Fruit fly (Drosophila melanogaster) whole organism, prepupa: Measurements from ENCODE around the gene CG13108.

Experiments
- Blimp-1 ChIP-seq: fragments of 200-800 bp; sonication (Bioruptor generic); optimal IDR thresholded peaks from 3 replicates; lab custom pipeline; 2017; ENCODE audit warnings: missing biosample characterization, missing genetic modification characterization, mild to moderate bottlenecking, moderate library complexity, missing genetic modification reagents
- CG10631 ChIP-seq: fragments of 200-800 bp; sonication (Bioruptor generic); optimal IDR thresholded peaks from 2 replicates; lab custom pipeline; 2016; ENCODE audit warnings: missing biosample characterization, missing genetic modification characterization
- CG10669 ChIP-seq: fragments of 200-800 bp; sonication (Bioruptor generic); optimal IDR thresholded peaks from 3 replicates; lab custom pipeline; 2018; ENCODE audit warnings: missing biosample characterization, mild to moderate bottlenecking, missing genetic modification characterization, moderate library complexity
- CG11294 ChIP-seq: fragments of 200-800 bp; sonication (Bioruptor generic); IDR thresholded peaks from 2 replicates; pipeline ENCODE4 v1.3.6; 2022; ENCODE audit warnings: missing biosample characterization, missing genetic modification characterization
- CG11762 ChIP-seq: fragments of 200-800 bp; sonication (Bioruptor generic); optimal IDR thresholded peaks from 3 replicates; lab custom pipeline; 2016; ENCODE audit warnings: missing biosample characterization, missing genetic modification characterization; ENCODE audit not compliant: insufficient read depth
- CG11902 ChIP-seq: fragments of 200-800 bp; sonication (Bioruptor generic); optimal IDR thresholded peaks from 3 replicates; lab custom pipeline; 2016; ENCODE audit warnings: missing biosample characterization, missing genetic modification characterization
- CG15336 ChIP-seq: fragments of 200-800 bp; sonication (Bioruptor generic); IDR thresholded peaks from 2 replicates; pipeline ENCODE4 v1.3.6; 2022; ENCODE audit warnings: missing biosample characterization, missing genetic modification characterization
- CG1621 ChIP-seq: fragments of 200-800 bp; sonication (Bioruptor generic); optimal IDR thresholded peaks from 3 replicates; lab custom pipeline; 2018; ENCODE audit warnings: missing biosample characterization, mild to moderate bottlenecking, missing genetic modification characterization
- CG16779 ChIP-seq: fragments of 200-800 bp; sonication (Bioruptor generic); optimal IDR thresholded peaks from 3 replicates; lab custom pipeline; 2017; ENCODE audit warnings: missing biosample characterization, mild to moderate bottlenecking, missing genetic modification characterization
- CG3032 ChIP-seq: fragments of 200-800 bp; optimal IDR thresholded peaks from 2 replicates; lab custom pipeline; 2019; ENCODE audit warnings: missing biosample characterization, mild to moderate bottlenecking, missing genetic modification characterization, moderate library complexity
- CG31627 ChIP-seq: fragments of 200-800 bp; sonication (Bioruptor generic); optimal IDR thresholded peaks from 3 replicates; lab custom pipeline; 2016; ENCODE audit warnings: missing biosample characterization, missing genetic modification characterization
- CG32006 ChIP-seq: fragments of 200-800 bp; sonication (Bioruptor generic); optimal IDR thresholded peaks from 3 replicates; lab custom pipeline; 2017; ENCODE audit warnings: missing biosample characterization, mild to moderate bottlenecking, missing genetic modification characterization
- CG3919 ChIP-seq: fragments of 200-800 bp; sonication (Bioruptor generic); optimal IDR thresholded peaks from 3 replicates; lab custom pipeline; 2016; ENCODE audit warnings: missing biosample characterization, missing genetic modification characterization
- CG4318 ChIP-seq: fragments of 200-800 bp; sonication (Bioruptor generic); optimal IDR thresholded peaks from 3 replicates; lab custom pipeline; 2017; ENCODE audit warnings: missing biosample characterization, mild to moderate bottlenecking, missing genetic modification characterization
- CG6163 ChIP-seq: fragments of 200-800 bp; sonication (Bioruptor generic); IDR thresholded peaks from 3 replicates; pipeline ENCODE4 v1.3.6; 2022; ENCODE audit warnings: missing biosample characterization, missing genetic modification characterization
- CG6276 ChIP-seq: fragments of 200-800 bp; sonication (Bioruptor generic); optimal IDR thresholded peaks from 2 replicates; lab custom pipeline; 2017; ENCODE audit warnings: missing biosample characterization, mild to moderate bottlenecking, missing genetic modification characterization
- CG6792 ChIP-seq: fragments of 200-800 bp; sonication (Bioruptor generic); optimal IDR thresholded peaks from 3 replicates; lab custom pipeline; 2016; ENCODE audit warnings: missing biosample characterization, missing genetic modification characterization
- CG6808 ChIP-seq: fragments of 200-800 bp; sonication (Bioruptor generic); optimal IDR thresholded peaks from 3 replicates; lab custom pipeline; 2017; ENCODE audit warnings: missing biosample characterization, missing genetic modification characterization, mild to moderate bottlenecking, moderate library complexity, missing genetic modification reagents
- CG6854 ChIP-seq: fragments of 200-800 bp; sonication (Bioruptor generic); optimal IDR thresholded peaks from 2 replicates; lab custom pipeline; 2017; ENCODE audit warnings: missing biosample characterization, mild to moderate bottlenecking, missing genetic modification characterization
- CG7368 ChIP-seq: fragments of 200-800 bp; sonication (Bioruptor generic); optimal IDR thresholded peaks from 3 replicates; lab custom pipeline; 2016; ENCODE audit warnings: missing biosample characterization, missing genetic modification characterization
- CG8119 ChIP-seq: fragments of 200-800 bp; sonication (Bioruptor generic); IDR thresholded peaks from 3 replicates; pipeline ENCODE4 v1.3.6; 2022; ENCODE audit warnings: missing biosample characterization, missing genetic modification characterization
- CG8632 ChIP-seq: fragments of 200-800 bp; sonication (Bioruptor generic); optimal IDR thresholded peaks from 3 replicates; lab custom pipeline; 2016; ENCODE audit warnings: missing biosample characterization, missing genetic modification characterization
- CG9139 ChIP-seq: fragments of 200-800 bp; sonication (Bioruptor generic); optimal IDR thresholded peaks from 3 replicates; lab custom pipeline; 2017; ENCODE audit warnings: missing biosample characterization, mild to moderate bottlenecking, missing genetic modification characterization
- Eip75B ChIP-seq: fragments of 200-800 bp; sonication (Bioruptor generic); optimal IDR thresholded peaks from 3 replicates; lab custom pipeline; 2016; ENCODE audit warnings: missing biosample characterization, missing genetic modification characterization
- Eip78C ChIP-seq: fragments of 200-800 bp; sonication (Bioruptor generic); peaks from one replicate; lab custom pipeline; 2016; ENCODE audit warnings: missing biosample characterization, missing genetic modification characterization
- Eip93F ChIP-seq: fragments of 200-800 bp; sonication (Bioruptor generic); optimal IDR thresholded peaks from 2 replicates; lab custom pipeline; 2016; ENCODE audit warnings: missing biosample characterization, mild to moderate bottlenecking, missing genetic modification characterization
- Ets96B ChIP-seq: fragments of 200-800 bp; optimal IDR thresholded peaks from 2 replicates; lab custom pipeline; 2019; ENCODE audit warnings: missing biosample characterization, mild to moderate bottlenecking, missing genetic modification characterization, moderate library complexity
- Gug ChIP-seq: fragments of 200-800 bp; sonication (Bioruptor generic); IDR thresholded peaks from 2 replicates; pipeline ENCODE4 v1.3.6; 2022; ENCODE audit warnings: missing biosample characterization, missing genetic modification characterization
- Hr38 ChIP-seq: sonication (Bioruptor generic); optimal IDR thresholded peaks from 2 replicates; lab custom pipeline; 2016; ENCODE audit warnings: missing biosample characterization, missing genetic modification characterization
- Hr39 ChIP-seq: fragments of 200-800 bp; sonication (Bioruptor generic); optimal IDR thresholded peaks from 2 replicates; lab custom pipeline; 2016; ENCODE audit warnings: missing biosample characterization, missing genetic modification characterization
- Lpt ChIP-seq: fragments of 200-800 bp; sonication (Bioruptor generic); optimal IDR thresholded peaks from 3 replicates; lab custom pipeline; 2016; ENCODE audit warnings: missing biosample characterization, missing genetic modification characterization
- OdsH ChIP-seq: fragments of 200-800 bp; sonication (Bioruptor generic); optimal IDR thresholded peaks from 3 replicates; lab custom pipeline; 2016; ENCODE audit warnings: missing biosample characterization, missing genetic modification characterization
- Smox ChIP-seq: fragments of 200-800 bp; sonication (Bioruptor generic); optimal IDR thresholded peaks from 3 replicates; lab custom pipeline; 2016; ENCODE audit warnings: missing biosample characterization, missing genetic modification characterization
- Sox102F ChIP-seq: fragments of 200-800 bp; sonication (Bioruptor generic); optimal IDR thresholded peaks from 2 replicates; lab custom pipeline; 2016; ENCODE audit warnings: missing biosample characterization, mild to moderate bottlenecking, missing genetic modification characterization
- Sox14 ChIP-seq: fragments of 200-800 bp; sonication (Bioruptor generic); optimal IDR thresholded peaks from 3 replicates; lab custom pipeline; 2016; ENCODE audit warnings: missing biosample characterization, missing genetic modification characterization
- Sox15 ChIP-seq: fragments of 200-800 bp; sonication (Bioruptor generic); optimal IDR thresholded peaks from 3 replicates; lab custom pipeline; 2016; ENCODE audit warnings: missing biosample characterization, missing genetic modification characterization
- achi ChIP-seq: fragments of 200-800 bp; sonication (Bioruptor generic); optimal IDR thresholded peaks from 3 replicates; lab custom pipeline; 2016; ENCODE audit warnings: missing biosample characterization, missing genetic modification characterization
- acj6 ChIP-seq: fragments of 200-800 bp; sonication (Bioruptor generic); optimal IDR thresholded peaks from 3 replicates; lab custom pipeline; 2016; ENCODE audit warnings: missing biosample characterization, missing genetic modification characterization
- cyc ChIP-seq: fragments of 200-800 bp; sonication (Bioruptor generic); optimal IDR thresholded peaks from 3 replicates; lab custom pipeline; 2016; ENCODE audit warnings: missing biosample characterization, missing genetic modification characterization
- dac ChIP-seq: fragments of 200-800 bp; sonication (Bioruptor generic); optimal IDR thresholded peaks from 2 replicates; lab custom pipeline; 2017; ENCODE audit warnings: missing biosample characterization, mild to moderate bottlenecking, missing genetic modification characterization
- dsx ChIP-seq: fragments of 200-800 bp; optimal IDR thresholded peaks from 3 replicates; lab custom pipeline; 2019; ENCODE audit warnings: missing biosample characterization, mild to moderate bottlenecking, missing genetic modification characterization, moderate library complexity; ENCODE audit not compliant: poor library complexity, severe bottlenecking
- eg ChIP-seq: fragments of 200-800 bp; sonication (Bioruptor generic); IDR thresholded peaks from 3 replicates; pipeline ENCODE4 v1.3.6; 2022; ENCODE audit warnings: missing biosample characterization, missing genetic modification characterization
- fd59A ChIP-seq: fragments of 200-800 bp; sonication (Bioruptor generic); optimal IDR thresholded peaks from 2 replicates; lab custom pipeline; 2017; ENCODE audit warnings: missing biosample characterization, mild to moderate bottlenecking, missing genetic modification characterization, missing genetic modification reagents
- fd85E ChIP-seq: fragments of 200-800 bp; sonication (Bioruptor generic); optimal IDR thresholded peaks from 3 replicates; lab custom pipeline; 2016; ENCODE audit warnings: missing biosample characterization, missing genetic modification characterization
- fkh ChIP-seq: fragments of 200-800 bp; sonication (Bioruptor generic); optimal IDR thresholded peaks from 3 replicates; lab custom pipeline; 2017; ENCODE audit warnings: missing biosample characterization, mild to moderate bottlenecking, missing genetic modification characterization, moderate library complexity
- lz ChIP-seq: fragments of 200-800 bp; sonication (Bioruptor generic); optimal IDR thresholded peaks from 3 replicates; lab custom pipeline; 2016; ENCODE audit warnings: missing biosample characterization, missing genetic modification characterization
- net ChIP-seq: fragments of 200-800 bp; sonication (Bioruptor generic); optimal IDR thresholded peaks from 3 replicates; lab custom pipeline; 2016; ENCODE audit warnings: missing biosample characterization, missing genetic modification characterization
- pdm3 ChIP-seq: fragments of 200-800 bp; sonication (Bioruptor generic); optimal IDR thresholded peaks from 3 replicates; lab custom pipeline; 2016; ENCODE audit warnings: missing biosample characterization, missing genetic modification characterization
- salr ChIP-seq, 2 experiments: fragments of 200-800 bp; sonication (Bioruptor generic); optimal IDR thresholded peaks; 3 replicates each; lab custom pipeline; 2016 to 2018; ENCODE audit warnings: missing biosample characterization in 2 of 2, missing genetic modification characterization in 2 of 2, mild to moderate bottlenecking in 1 of 2
- svp ChIP-seq: fragments of 200-800 bp; sonication (Bioruptor generic); peaks from one replicate; lab custom pipeline; 2016; ENCODE audit warnings: missing biosample characterization, missing genetic modification characterization
- topi ChIP-seq: fragments of 200-800 bp; sonication (Bioruptor generic); optimal IDR thresholded peaks from 3 replicates; lab custom pipeline; 2016; ENCODE audit warnings: missing biosample characterization, missing genetic modification characterization
- vri ChIP-seq: fragments of 200-800 bp; sonication (Bioruptor generic); optimal IDR thresholded peaks from 3 replicates; lab custom pipeline; 2016; ENCODE audit warnings: missing biosample characterization, mild to moderate bottlenecking, missing genetic modification characterization

The CG13108 gene

dm6 chr2L:9205133-9205615 lies 41.1 kb downstream of the CG13108 start:
- TF ChIP-seq CG6854 (GFP tag; lab: Kevin White, UChicago) (peak; percentile 86), CG10631 (GFP tag; lab: Kevin White, UChicago) (no peak), CG4318 (GFP tag; lab: Kevin White, UChicago) (no peak), CG11762 (peak; percentile 27), vri (peak; percentile 86), CG9139 (GFP tag; lab: Kevin White, UChicago) (peak; percentile 60), topi (GFP tag; lab: Kevin White, UChicago) (peak; percentile 60), pdm3 (GFP tag; lab: Kevin White, UChicago) (no peak), Eip78C (GFP tag; lab: Kevin White, UChicago) (peak; percentile 83), Blimp-1 (GFP tag; lab: Kevin White, UChicago) (no peak), Sox15 (GFP tag; lab: Kevin White, UChicago) (no peak), salr (GFP tag; optimal IDR thresholded peaks at IDR 0.05; lab: Kevin White, UChicago) (peak; percentile 13 to 33), dsx (GFP tag; lab: Kevin White, UChicago) (peak; percentile 81), Hr38 (GFP tag; lab: Kevin White, UChicago) (no peak), CG16779 (tag; lab: Kevin White, UChicago) (peak; percentile 81), CG10669 (GFP tag; lab: Kevin White, UChicago) (peak; percentile 18), CG7368 (GFP tag; lab: Kevin White, UChicago) (peak; percentile 27), lz (GFP tag; lab: Kevin White, UChicago) (no peak), svp (GFP tag; lab: Kevin White, UChicago) (peak; percentile 76), CG6792 (GFP tag; lab: Kevin White, UChicago) (no peak), Smox (no peak), eg (GFP tag; lab: Robert Waterston, UW) (peak; percentile 87), CG8632 (GFP tag; lab: Kevin White, UChicago) (peak; percentile 17), Hr39 (GFP tag; lab: Kevin White, UChicago) (no peak), CG6808 (GFP tag; lab: Kevin White, UChicago) (peak; percentile 72), CG11294 (GFP tag; lab: Robert Waterston, UW) (peak; percentile 57; the same call in 1 of the 2 replicates), fd59A (GFP tag; lab: Kevin White, UChicago) (peak; percentile 18), Gug (GFP tag; lab: Robert Waterston, UW) (peak; percentile 25; the same call in 1 of the 2 replicates), net (GFP tag; lab: Kevin White, UChicago) (peak; percentile 74), achi (GFP tag; lab: Kevin White, UChicago) (peak; percentile 6), CG6276 (GFP tag; lab: Kevin White, UChicago) (peak; percentile 78), acj6 (GFP tag; lab: Kevin White, UChicago) (peak; percentile 14), fkh (GFP tag; lab: Kevin White, UChicago) (peak; percentile 92), Ets96B (tag; lab: Kevin White, UChicago) (peak; percentile 64), CG6163 (peak; percentile 93), CG15336 (GFP tag; lab: Robert Waterston, UW) (peak; percentile 91), CG3919 (GFP tag; lab: Kevin White, UChicago) (peak; percentile 48), CG3032 (peak; percentile 28), CG32006 (peak; percentile 39), Eip75B (peak; percentile 75), cyc (GFP tag; lab: Kevin White, UChicago) (no peak), CG8119 (GFP tag; lab: Robert Waterston, UW) (peak; percentile 83), fd85E (peak; percentile 87), OdsH (no peak), CG1621 (peak; percentile 59), CG11902 (GFP tag; lab: Kevin White, UChicago) (no peak), Sox102F (peak; percentile 82), Sox14 (GFP tag; lab: Kevin White, UChicago) (peak; percentile 49), CG31627 (GFP tag; lab: Kevin White, UChicago) (no peak), Eip93F (GFP tag; lab: Kevin White, UChicago) (peak; percentile 99), Lpt (GFP tag; lab: Kevin White, UChicago) (peak; percentile 71), dac (GFP tag; lab: Kevin White, UChicago) (no peak)
